Worm (Caenorhabditis elegans): ENCODE measurements around the gene cls-2.

DNA sequence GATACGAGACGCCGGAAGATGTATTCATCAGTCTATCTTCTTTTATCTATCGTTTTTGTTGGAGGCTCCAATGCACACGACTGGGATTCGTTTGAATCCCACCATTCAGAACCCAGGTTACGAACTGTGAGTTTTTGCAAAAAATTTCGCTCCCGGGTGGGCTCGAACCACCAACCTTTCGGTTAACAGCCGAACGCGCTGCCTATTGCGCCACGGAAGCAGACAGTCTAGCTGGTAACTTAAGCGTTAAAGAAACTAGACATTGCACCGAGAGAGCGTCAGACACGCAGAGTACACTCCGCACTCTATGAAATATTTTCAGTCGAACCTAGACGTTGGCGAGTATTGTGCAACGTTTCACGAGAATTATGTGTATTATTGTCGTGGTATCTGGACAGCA, 49.2 kb downstream of the cls-2 start:
- TF ChIP-seq egl-44 (GFP tag; IDR thresholded peaks at IDR 0.05), result peak; percentile 88
- TF ChIP-seq F22D6.2 (tag; optimal IDR thresholded peaks at IDR 0.05), result no peak
- no peak for TF ChIP-seq nfya-2 (GFP tag; IDR thresholded peaks at IDR 0.05)
- no peak for TF ChIP-seq ama-1 (optimal IDR thresholded peaks at IDR 0.05)
- TF ChIP-seq ama-1 (GFP tag; optimal IDR thresholded peaks at IDR 0.05), result peak in 1 of 2 experiments; percentile 3
- no peak for TF ChIP-seq attf-6 (GFP tag; IDR thresholded peaks at IDR 0.05)
- no peak for TF ChIP-seq ceh-79 (tag; optimal IDR thresholded peaks at IDR 0.05)
- TF ChIP-seq tbp1 (GFP tag; optimal IDR thresholded peaks at IDR 0.05), result peak; percentile 94
- no peak for TF ChIP-seq nhr-27 (tag; optimal IDR thresholded peaks at IDR 0.05)
- TF ChIP-seq unc-62 (GFP tag; optimal IDR thresholded peaks at IDR 0.05), result no peak
- no peak for TF ChIP-seq nhr-179 (tag; optimal IDR thresholded peaks at IDR 0.05)
- no peak for TF ChIP-seq mes-4 (tag; optimal IDR thresholded peaks at IDR 0.05)
- peak; percentile 67 for TF ChIP-seq chd-7 (tag; optimal IDR thresholded peaks at IDR 0.05)
